Fruit fly (Drosophila melanogaster): Measurements from ENCODE around the gene ATPsynepsilonL.

The ATPsynepsilonL gene

DNA sequence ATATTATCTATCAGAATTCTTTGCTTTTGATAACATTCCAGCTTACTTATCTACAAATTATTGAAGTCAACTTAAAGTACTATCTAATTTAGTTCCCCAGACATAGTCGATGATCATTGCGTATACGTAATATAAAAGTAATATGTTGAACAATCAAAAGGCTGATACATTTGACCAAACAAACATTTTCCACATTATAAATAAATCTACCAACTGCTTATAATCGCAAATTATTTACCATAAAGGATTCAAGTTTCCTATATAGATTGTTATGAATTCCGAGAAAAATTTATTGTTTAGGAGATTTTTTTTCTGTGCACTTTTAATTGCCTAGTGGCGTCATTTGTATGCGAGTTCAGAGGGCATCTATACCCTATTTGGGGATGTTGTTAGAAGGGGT lies 34.9 kb upstream of the ATPsynepsilonL start (continued):
- no peak for TF ChIP-seq Hr4 (GFP tag; optimal IDR thresholded peaks at IDR 0.05)
- TF ChIP-seq CG6808 (GFP tag; optimal IDR thresholded peaks at IDR 0.05), result no peak
- no peak for TF ChIP-seq lz (GFP tag; optimal IDR thresholded peaks at IDR 0.05)

DNA sequence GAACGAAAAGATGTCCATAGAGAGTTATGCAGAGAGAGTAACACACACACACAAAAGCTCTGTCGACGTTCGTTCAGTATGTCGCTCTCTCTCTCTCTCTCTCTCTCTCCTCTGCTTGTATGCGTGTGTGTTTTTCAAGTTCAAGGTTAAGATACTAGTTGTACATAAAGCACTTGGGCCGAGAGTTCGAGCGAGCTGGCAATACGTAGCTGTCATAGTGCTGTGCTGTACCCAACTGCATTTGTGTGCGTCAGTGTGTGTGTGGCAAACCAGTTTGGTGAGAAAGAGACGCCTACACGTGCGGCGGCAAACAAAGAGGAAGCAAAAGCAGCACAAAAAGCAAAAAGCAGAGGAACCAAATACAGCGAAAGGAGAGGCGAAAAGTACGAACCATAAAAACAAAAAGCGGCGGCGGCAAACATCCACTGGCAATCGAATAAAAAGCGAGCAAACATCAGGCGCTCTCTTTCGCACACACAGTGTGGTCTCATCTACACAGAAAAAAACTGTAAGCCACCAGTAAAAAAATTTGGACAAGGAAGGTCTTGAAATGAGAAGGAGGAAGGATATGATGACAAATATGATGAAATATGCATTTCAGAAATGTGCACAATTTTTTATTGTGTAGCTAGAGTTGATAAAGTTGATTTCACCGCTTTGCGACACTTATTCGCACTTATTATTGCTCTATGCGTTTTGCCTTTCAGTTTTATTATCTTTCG lies 34.2 kb upstream of the ATPsynepsilonL start:
- TF ChIP-seq CG11902 (GFP tag; optimal IDR thresholded peaks at IDR 0.05) (peak; percentile 85), Ets96B (tag; optimal IDR thresholded peaks at IDR 0.05) (peak; percentile 90), Sox102F (GFP tag; optimal IDR thresholded peaks at IDR 0.05) (peak; percentile 81), spab (GFP tag; optimal IDR thresholded peaks at IDR 0.05) (peak; percentile 88), CG3032 (tag; optimal IDR thresholded peaks at IDR 0.05) (peak; percentile 88), CG6854 (GFP tag; optimal IDR thresholded peaks at IDR 0.05) (no peak), esn (GFP tag; optimal IDR thresholded peaks at IDR 0.05) (peak; percentile 88), CG11762 (GFP tag; optimal IDR thresholded peaks at IDR 0.05; ENCODE audit: insufficient read depth) (peak; percentile 91), net (GFP tag; optimal IDR thresholded peaks at IDR 0.05) (peak; percentile 93), topi (GFP tag; optimal IDR thresholded peaks at IDR 0.05) (peak; percentile 87), achi (GFP tag; optimal IDR thresholded peaks at IDR 0.05) (peak; percentile 91), CG6792 (GFP tag; optimal IDR thresholded peaks at IDR 0.05) (peak; percentile 90), salr (GFP tag; optimal IDR thresholded peaks at IDR 0.05) (peak; percentile 90 to 91), Eip78C (GFP tag) (peak; percentile 98), CG3919 (GFP tag; optimal IDR thresholded peaks at IDR 0.05) (peak; percentile 95), OdsH (GFP tag; optimal IDR thresholded peaks at IDR 0.05) (peak; percentile 94), CG34406 (GFP tag; optimal IDR thresholded peaks at IDR 0.05) (peak; percentile 87), dac (GFP tag; optimal IDR thresholded peaks at IDR 0.05) (peak; percentile 73), dsx (GFP tag; optimal IDR thresholded peaks at IDR 0.05; ENCODE audit: poor library complexity, severe bottlenecking) (peak; percentile 85), Lpt (GFP tag; optimal IDR thresholded peaks at IDR 0.05) (peak; percentile 84), CG6808 (GFP tag; optimal IDR thresholded peaks at IDR 0.05) (peak; percentile 84), CG6163 (GFP tag; IDR thresholded peaks at IDR 0.05) (peak; percentile 96), fd59A (GFP tag; optimal IDR thresholded peaks at IDR 0.05) (peak; percentile 90), pdm3 (GFP tag; optimal IDR thresholded peaks at IDR 0.05) (peak; percentile 95), CG6276 (GFP tag; optimal IDR thresholded peaks at IDR 0.05) (peak; percentile 66), cyc (GFP tag; optimal IDR thresholded peaks at IDR 0.05) (peak; percentile 85), Gug (GFP tag; IDR thresholded peaks at IDR 0.05) (peak; percentile 93), Eip75B (GFP tag; optimal IDR thresholded peaks at IDR 0.05) (peak; percentile 89), Hr39 (GFP tag; optimal IDR thresholded peaks at IDR 0.05) (peak; percentile 92), ss (GFP tag; optimal IDR thresholded peaks at IDR 0.05) (peak; percentile 72 to 87), CG4318 (GFP tag; optimal IDR thresholded peaks at IDR 0.05) (peak; percentile 78), eg (GFP tag; IDR thresholded peaks at IDR 0.05) (peak; percentile 94), Sox14 (GFP tag; optimal IDR thresholded peaks at IDR 0.05) (peak; percentile 91), Hr4 (GFP tag; optimal IDR thresholded peaks at IDR 0.05) (peak; percentile 91), CG32006 (GFP tag; optimal IDR thresholded peaks at IDR 0.05) (peak; percentile 93), fkh (GFP tag; optimal IDR thresholded peaks at IDR 0.05) (peak; percentile 79), Ets21C (GFP tag; optimal IDR thresholded peaks at IDR 0.05) (peak; percentile 78), CG8319 (GFP tag; optimal IDR thresholded peaks at IDR 0.05) (peak; percentile 82), vri (GFP tag; optimal IDR thresholded peaks at IDR 0.05) (peak; percentile 91), svp (GFP tag) (peak; percentile 89), CG9139 (GFP tag; optimal IDR thresholded peaks at IDR 0.05) (peak; percentile 77), CG11294 (GFP tag; IDR thresholded peaks at IDR 0.05) (peak; percentile 87), CG1621 (tag; optimal IDR thresholded peaks at IDR 0.05) (peak; percentile 88), CG8119 (GFP tag; IDR thresholded peaks at IDR 0.05) (peak; percentile 91), CG10669 (GFP tag; optimal IDR thresholded peaks at IDR 0.05) (peak; percentile 88), Blimp-1 (GFP tag; optimal IDR thresholded peaks at IDR 0.05) (peak; percentile 23), CG16779 (tag; optimal IDR thresholded peaks at IDR 0.05) (peak; percentile 66)
